Worm (Caenorhabditis elegans): ENCODE data around the gene F09E5.14.

DNA sequence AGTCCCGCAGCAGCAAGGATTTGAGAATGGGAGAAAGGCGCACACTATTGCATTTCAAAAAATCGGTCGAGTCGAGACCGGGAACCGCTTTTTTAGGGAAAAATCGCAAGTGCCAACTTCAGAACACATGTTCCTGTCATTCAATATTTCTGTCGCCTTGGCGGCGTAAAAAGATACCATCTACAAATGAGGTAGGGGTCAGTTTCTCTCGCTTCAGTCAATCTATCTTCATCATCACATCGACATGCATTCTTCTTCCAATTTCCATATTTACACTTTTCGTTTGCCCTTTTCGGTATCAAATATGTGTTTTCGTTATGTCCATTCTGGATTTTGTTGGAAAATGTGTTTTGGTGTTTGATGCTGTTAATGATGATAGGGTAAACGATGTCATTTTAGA, 47.0 kb downstream of the F09E5.14 start:
- no peak for TF ChIP-seq unc-39 (tag; optimal IDR thresholded peaks at IDR 0.05)
- TF ChIP-seq nhr-6 (tag; optimal IDR thresholded peaks at IDR 0.05), result no peak
- no peak for TF ChIP-seq mdl-1 (tag; optimal IDR thresholded peaks at IDR 0.05)
- no peak for TF ChIP-seq nhr-129 (tag; optimal IDR thresholded peaks at IDR 0.05)
- no peak for TF ChIP-seq ama-1 (optimal IDR thresholded peaks at IDR 0.05)
- TF ChIP-seq egl-27 (tag; optimal IDR thresholded peaks at IDR 0.05), result no peak
- TF ChIP-seq ceh-82 (tag; optimal IDR thresholded peaks at IDR 0.05), result no peak
- TF ChIP-seq nhr-25 (tag; optimal IDR thresholded peaks at IDR 0.05), result no peak
- no peak for TF ChIP-seq R02D3.7 (tag; optimal IDR thresholded peaks at IDR 0.05)
